Worm (Caenorhabditis elegans): ENCODE results near the gene srw-99.
"Not testable (repeated sequence)": the region's sequence is repeated elsewhere in the genome, so short reads cannot be mapped to it uniquely, and the experiment has no call there.

Gene srw-99

ce11 chrV:1708441-1708840, at the start of gene srw-99:
Gene srw-99 (plus strand): TSS chrV:1708741.
- no peak for TF ChIP-seq unc-62 (GFP tag; optimal IDR thresholded peaks at IDR 0.05)

ce11 chrV:1662270-1662669, 46.3 kb upstream of the srw-99 start, which contains the start of gene irld-40:
Gene irld-40 (plus strand): TSS chrV:1662570.
- no peak for TF ChIP-seq unc-62 (GFP tag; optimal IDR thresholded peaks at IDR 0.05)

- TF ChIP-seq unc-62 (GFP tag; optimal IDR thresholded peaks at IDR 0.05): no peak
Measured at ce11 chrV:1664921-1665320, 43.6 kb upstream of the srw-99 start, which contains the start of gene K04F1.9. Gene K04F1.9 (plus strand): TSS chrV:1665221.

- no peak for TF ChIP-seq unc-62 (GFP tag; optimal IDR thresholded peaks at IDR 0.05)
Measured at ce11 chrV:1666904-1667303, 41.6 kb upstream of the srw-99 start, which contains the start of gene K04F1.8. Gene K04F1.8 (plus strand): TSS chrV:1667204.

- TF ChIP-seq unc-62 (GFP tag; optimal IDR thresholded peaks at IDR 0.05): no peak
Measured at ce11 chrV:1668216-1668615, 40.3 kb upstream of the srw-99 start, which contains the start of gene irld-42. Gene irld-42 (plus strand): TSS chrV:1668516.

- TF ChIP-seq unc-62 (GFP tag; optimal IDR thresholded peaks at IDR 0.05): no peak
Measured at ce11 chrV:1678228-1678627, 30.3 kb upstream of the srw-99 start, which contains the start of gene srw-98. Gene srw-98 (minus strand): TSS chrV:1678328.

ce11 chrV:1680770-1681169, 27.8 kb upstream of the srw-99 start, which contains the start of gene srw-91:
Gene srw-91 (minus strand): TSS chrV:1680870.
- no peak for TF ChIP-seq unc-62 (GFP tag; optimal IDR thresholded peaks at IDR 0.05)

- no peak for TF ChIP-seq unc-62 (GFP tag; optimal IDR thresholded peaks at IDR 0.05)
Measured at ce11 chrV:1682279-1682678, 26.3 kb upstream of the srw-99 start, which contains the start of gene srh-3. Gene srh-3 (plus strand): TSS chrV:1682579.

ce11 chrV:1685328-1685727, 23.2 kb upstream of the srw-99 start, which contains the start of gene srh-5:
Gene srh-5 (plus strand): TSS chrV:1685628.
- no peak for TF ChIP-seq unc-62 (GFP tag; optimal IDR thresholded peaks at IDR 0.05)

- TF ChIP-seq unc-62 (GFP tag; optimal IDR thresholded peaks at IDR 0.05): not testable (repeated sequence)
Measured at ce11 chrV:1692494-1692893, 16.0 kb upstream of the srw-99 start, which contains the start of gene Y46H3C.5. Gene Y46H3C.5 (minus strand): TSS chrV:1692495.

ce11 chrV:1693876-1694275, 14.7 kb upstream of the srw-99 start, which contains the start of gene Y46H3C.7:
Gene Y46H3C.7 (minus strand): TSS chrV:1694022.
- not testable (repeated sequence) for TF ChIP-seq unc-62 (GFP tag; optimal IDR thresholded peaks at IDR 0.05)

ce11 chrV:1698400-1698799, 10.1 kb upstream of the srw-99 start:
- TF ChIP-seq unc-62 (GFP tag; optimal IDR thresholded peaks at IDR 0.05): no peak

ce11 chrV:1699228-1699795, 9.2 kb upstream of the srw-99 start:
- no peak for TF ChIP-seq unc-62 (GFP tag; optimal IDR thresholded peaks at IDR 0.05)

ce11 chrV:1701584-1702101, 6.9 kb upstream of the srw-99 start, which contains the start of gene srw-90:
Gene srw-90 (plus strand): TSS chrV:1702051.
- TF ChIP-seq unc-62 (GFP tag; optimal IDR thresholded peaks at IDR 0.05): no peak

ce11 chrV:1710909-1711308, 2.4 kb downstream of the srw-99 start, which contains the start of gene srw-100:
Gene srw-100 (plus strand): TSS chrV:1711209.
- no peak for TF ChIP-seq unc-62 (GFP tag; optimal IDR thresholded peaks at IDR 0.05)

- TF ChIP-seq unc-62 (GFP tag; optimal IDR thresholded peaks at IDR 0.05): no peak
Measured at ce11 chrV:1716892-1717291, 8.4 kb downstream of the srw-99 start, which contains the start of gene srw-103. Gene srw-103 (plus strand): TSS chrV:1717192.

- TF ChIP-seq unc-62 (GFP tag; optimal IDR thresholded peaks at IDR 0.05): no peak
Measured at ce11 chrV:1718232-1718631, 9.7 kb downstream of the srw-99 start.
